Worm (Caenorhabditis elegans) whole organism, L4 larva: Measurements from ENCODE around the gene E02C12.11.

ENCODE experiments used
- D1046.2 ChIP-seq: fragments of 200-800 bp; sonication (Bioruptor generic); IDR thresholded peaks from 2 replicates; pipeline ENCODE4 v1.3.6; 2022; ENCODE audit warnings: missing genetic modification characterization, missing compliant biosample characterization
- F49E8.2 ChIP-seq: sonication (generic microtip); optimal IDR thresholded peaks from 2 replicates; lab custom pipeline; 2016; ENCODE audit warnings: missing compliant biosample characterization, mild to moderate bottlenecking, missing genetic modification characterization, borderline replicate concordance
- T20F7.1 ChIP-seq: fragments of 200-800 bp; sonication (Bioruptor generic); optimal IDR thresholded peaks from 2 replicates; lab custom pipeline; 2018; ENCODE audit warnings: mild to moderate bottlenecking, missing genetic modification characterization, missing compliant biosample characterization
- T26A8.4 ChIP-seq: fragments of 200-800 bp; sonication (Bioruptor generic); IDR thresholded peaks from 2 replicates; pipeline ENCODE4 v1.3.6; 2022; ENCODE audit warnings: missing genetic modification characterization, missing compliant biosample characterization
- Y105C5A.15 ChIP-seq: fragments of 200-800 bp; sonication (Bioruptor generic); IDR thresholded peaks from 2 replicates; pipeline ENCODE4 v1.3.6; 2022; ENCODE audit warnings: missing genetic modification characterization, missing compliant biosample characterization
- Y48G9A.11 ChIP-seq: fragments of 200-800 bp; sonication (Bioruptor generic); IDR thresholded peaks from 2 replicates; pipeline ENCODE4 v1.3.6; 2022; ENCODE audit warnings: missing genetic modification reagents, missing genetic modification characterization, missing compliant biosample characterization
- Y75B8A.6 ChIP-seq: fragments of 200-800 bp; sonication (Bioruptor generic); IDR thresholded peaks from 2 replicates; pipeline ENCODE4 v1.3.6; 2022; ENCODE audit warnings: missing genetic modification reagents, missing genetic modification characterization, missing compliant biosample characterization
- aha-1 ChIP-seq: fragments of 150-350 bp; peaks from one replicate; lab custom pipeline; 2014; ENCODE audit warnings: missing biosample characterization, missing genetic modification characterization
- ceh-20 ChIP-seq: fragments of 200-800 bp; sonication (Bioruptor generic); IDR thresholded peaks from 2 replicates; pipeline ENCODE4 v1.3.6; 2022; ENCODE audit warnings: missing genetic modification reagents, missing genetic modification characterization, missing compliant biosample characterization
- ceh-32 ChIP-seq: sonication (generic microtip); optimal IDR thresholded peaks from 2 replicates; lab custom pipeline; 2016; ENCODE audit warnings: mild to moderate bottlenecking, missing genetic modification characterization, missing compliant biosample characterization; ENCODE audit not compliant: poor library complexity
- ceh-62 ChIP-seq: sonication (generic microtip); optimal IDR thresholded peaks from 2 replicates; lab custom pipeline; 2017; ENCODE audit warnings: missing biosample characterization, missing genetic modification characterization
- ceh-82 ChIP-seq: sonication (generic microtip); optimal IDR thresholded peaks from 2 replicates; lab custom pipeline; 2017; ENCODE audit warnings: missing biosample characterization, missing genetic modification characterization
- ces-1 ChIP-seq: fragments of 150-350 bp; sonication (generic microtip); optimal IDR thresholded peaks from 4 replicates; lab custom pipeline; 2014; ENCODE audit warnings: missing biosample characterization, missing genetic modification reagents, missing genetic modification characterization
- ctbp-1 ChIP-seq: fragments of 200-800 bp; sonication (Bioruptor generic); IDR thresholded peaks from 2 replicates; pipeline ENCODE4 v1.3.6; 2022; ENCODE audit warnings: missing genetic modification reagents, missing genetic modification characterization, missing compliant biosample characterization
- daf-19 ChIP-seq: fragments of 200-800 bp; sonication (Bioruptor generic); conservative IDR thresholded peaks from 2 replicates; pipeline ENCODE4 v1.3.6; 2022; ENCODE audit warnings: missing genetic modification characterization, missing compliant biosample characterization
- egl-43 ChIP-seq: fragments of 200-800 bp; sonication (Bioruptor generic); IDR thresholded peaks from 2 replicates; pipeline ENCODE4 v1.3.6; 2022; ENCODE audit warnings: missing genetic modification reagents, missing genetic modification characterization, missing compliant biosample characterization
- fkh-10 ChIP-seq: fragments of 150-350 bp; optimal IDR thresholded peaks from 2 replicates; lab custom pipeline; 2014; ENCODE audit warnings: missing biosample characterization, missing genetic modification reagents, missing genetic modification characterization
- fos-1 ChIP-seq: fragments of 150-350 bp; optimal IDR thresholded peaks from 2 replicates; lab custom pipeline; 2014; ENCODE audit warnings: missing biosample characterization, missing genetic modification characterization
- lin-38 ChIP-seq: fragments of 200-800 bp; sonication (Bioruptor generic); IDR thresholded peaks from 2 replicates; pipeline ENCODE4 v1.3.6; 2022; ENCODE audit warnings: missing genetic modification reagents, missing genetic modification characterization, missing compliant biosample characterization
- lin-39 ChIP-seq: fragments of 150-350 bp; optimal IDR thresholded peaks from 2 replicates; lab custom pipeline; 2014; ENCODE audit warnings: missing biosample characterization, missing genetic modification reagents, missing genetic modification characterization
- lsy-2 ChIP-seq, 2 experiments: fragments of 150-350 bp in 1 of 2; sonication (generic microtip) in 1 of 2; optimal IDR thresholded peaks; 2 replicates each; lab custom pipeline; 2014 to 2017; ENCODE audit warnings: missing biosample characterization in 2 of 2, missing genetic modification characterization in 2 of 2
- mdt-29 ChIP-seq: fragments of 200-800 bp; sonication (Bioruptor generic); IDR thresholded peaks from 2 replicates; pipeline ENCODE4 v1.3.6; 2022; ENCODE audit warnings: missing genetic modification reagents, missing genetic modification characterization, missing compliant biosample characterization
- mxl-2 ChIP-seq: fragments of 200-800 bp; sonication (Bioruptor generic); conservative IDR thresholded peaks from 2 replicates; pipeline ENCODE4 v1.3.6; 2022; ENCODE audit warnings: missing genetic modification reagents, missing genetic modification characterization, missing compliant biosample characterization
- nhr-102 ChIP-seq: sonication (generic microtip); optimal IDR thresholded peaks from 2 replicates; lab custom pipeline; 2016; ENCODE audit warnings: mild to moderate bottlenecking, missing genetic modification characterization, moderate library complexity, missing compliant biosample characterization
- nhr-11 ChIP-seq: fragments of 150-350 bp; optimal IDR thresholded peaks from 2 replicates; lab custom pipeline; 2014; ENCODE audit warnings: missing biosample characterization, missing genetic modification characterization
- nhr-111 ChIP-seq: fragments of 200-800 bp; sonication (Bioruptor generic); optimal IDR thresholded peaks from 2 replicates; lab custom pipeline; 2018; ENCODE audit warnings: mild to moderate bottlenecking, missing genetic modification characterization, missing compliant biosample characterization
- nhr-25 ChIP-seq: sonication (generic microtip); optimal IDR thresholded peaks from 2 replicates; lab custom pipeline; 2017; ENCODE audit warnings: missing genetic modification characterization, mild to moderate bottlenecking, missing compliant biosample characterization, antibody characterized with exemption, moderate library complexity, borderline replicate concordance; ENCODE audit not compliant: insufficient read depth
- nhr-77 ChIP-seq: fragments of 150-350 bp; optimal IDR thresholded peaks from 2 replicates; lab custom pipeline; 2014; ENCODE audit warnings: missing biosample characterization, missing genetic modification characterization
- php-3 ChIP-seq: fragments of 200-800 bp; sonication (Bioruptor generic); IDR thresholded peaks from 2 replicates; pipeline ENCODE4 v1.3.6; 2022; ENCODE audit warnings: missing genetic modification reagents, missing genetic modification characterization, missing compliant biosample characterization
- pqm-1 ChIP-seq: sonication (generic microtip); optimal IDR thresholded peaks from 2 replicates; lab custom pipeline; 2017; ENCODE audit warnings: missing biosample characterization, missing genetic modification characterization
- snpc-1.2 ChIP-seq: fragments of 200-800 bp; sonication (Bioruptor generic); IDR thresholded peaks from 2 replicates; pipeline ENCODE4 v1.3.6; 2022; ENCODE audit warnings: missing genetic modification reagents, missing genetic modification characterization, missing compliant biosample characterization
- snpc-4 ChIP-seq: fragments of 150-350 bp; optimal IDR thresholded peaks from 2 replicates; lab custom pipeline; 2014; ENCODE audit warnings: missing biosample characterization, missing genetic modification characterization
- unc-130 ChIP-seq: sonication (generic microtip); optimal IDR thresholded peaks from 2 replicates; lab custom pipeline; 2016; ENCODE audit warnings: missing genetic modification reagents, missing genetic modification characterization, missing compliant biosample characterization
- vab-7 ChIP-seq: fragments of 200-800 bp; sonication (Bioruptor generic); IDR thresholded peaks from 2 replicates; pipeline ENCODE4 v1.3.6; 2022; ENCODE audit warnings: missing genetic modification reagents, missing genetic modification characterization, missing compliant biosample characterization
- zfp-3 ChIP-seq: fragments of 200-800 bp; sonication (Bioruptor generic); conservative IDR thresholded peaks from 2 replicates; pipeline ENCODE4 v1.3.6; 2022; ENCODE audit warnings: missing genetic modification reagents, missing genetic modification characterization, missing compliant biosample characterization

E02C12.11 gene

DNA sequence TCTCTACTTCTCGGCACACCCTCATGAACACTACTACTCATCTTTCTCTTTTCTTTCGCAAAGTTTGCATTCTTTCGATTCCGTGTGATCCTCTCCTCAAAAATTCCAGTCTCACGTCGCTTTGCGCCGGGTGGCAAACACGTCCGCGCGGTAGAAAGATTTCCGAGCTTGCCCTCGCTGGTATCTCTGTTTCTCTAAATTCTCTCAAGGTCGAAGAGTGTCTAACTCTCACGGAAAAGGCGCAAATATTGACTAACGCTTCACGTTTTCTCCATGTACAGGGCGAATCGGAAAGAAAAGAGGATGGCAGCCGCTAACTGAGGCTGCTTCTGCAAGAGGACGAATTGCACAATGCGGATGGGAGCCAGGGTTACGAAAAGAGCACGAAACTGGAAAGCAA is 43.0 kb upstream of the E02C12.11 start (continued):
- no peak for TF ChIP-seq ctbp-1 (GFP tag; lab: Robert Waterston, UW)
- TF ChIP-seq Y48G9A.11 (GFP tag; lab: Robert Waterston, UW): no peak
- no peak for TF ChIP-seq D1046.2 (GFP tag; lab: Robert Waterston, UW)
- no peak for TF ChIP-seq lin-38
- TF ChIP-seq unc-130 (GFP tag; lab: Kevin White, UChicago): no peak
- no peak for TF ChIP-seq php-3 (GFP tag; lab: Robert Waterston, UW)
- no peak for TF ChIP-seq ceh-62 (tag; lab: Kevin White, UChicago)
- TF ChIP-seq zfp-3 (GFP tag; lab: Robert Waterston, UW): no peak
- TF ChIP-seq nhr-11 (tag; lab: Kevin White, UChicago): no peak
- TF ChIP-seq T20F7.1 (GFP tag; lab: Kevin White, UChicago): no peak
- peak; percentile 81 for TF ChIP-seq aha-1 (tag; lab: Kevin White, UChicago)
- no peak for TF ChIP-seq ceh-20 (GFP tag; lab: Robert Waterston, UW)
- TF ChIP-seq, all 104 proteins: peak for 4

DNA sequence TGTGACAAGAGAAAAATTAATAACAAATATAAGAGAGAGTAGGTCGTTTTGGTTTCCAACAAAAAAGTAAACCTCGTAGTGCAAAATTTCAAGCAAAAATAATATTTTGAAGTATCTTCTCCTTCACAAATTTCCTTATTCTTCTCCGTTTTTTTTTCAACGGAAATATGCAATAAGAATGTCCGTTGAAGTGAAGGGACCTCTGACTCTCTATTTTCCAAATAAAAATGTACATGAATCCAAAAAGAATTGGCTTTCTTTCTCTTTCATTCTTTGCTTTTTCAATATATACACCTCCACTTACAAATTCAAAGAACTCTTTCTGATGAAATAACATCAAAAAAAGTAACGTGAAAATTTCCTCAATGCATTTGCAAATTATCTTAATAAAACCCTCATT is 36.9 kb upstream of the E02C12.11 start, which contains the start of gene F36D4.1:
Gene F36D4.1, plus strand, starts transcription at position 301 of the 400 bp plus-strand sequence.
- TF ChIP-seq fkh-10: no peak
- no peak for TF ChIP-seq Y105C5A.15 (GFP tag; lab: Robert Waterston, UW)
- no peak for TF ChIP-seq mxl-2 (GFP tag; lab: Robert Waterston, UW)
- TF ChIP-seq nhr-102 (tag; lab: Kevin White, UChicago): no peak
- no peak for TF ChIP-seq lsy-2 (tag; optimal IDR thresholded peaks at IDR 0.05; lab: Kevin White, UChicago)
- TF ChIP-seq fos-1: no peak
- TF ChIP-seq php-3 (GFP tag; lab: Robert Waterston, UW): no peak
- TF ChIP-seq T26A8.4: no peak
- TF ChIP-seq ceh-82: no peak

ce11 chrV:9414516-9414915 is 34.8 kb upstream of the E02C12.11 start, which contains the start of gene F36D4.4:
Gene F36D4.4 (minus strand): TSS chrV:9414616.
- no peak for TF ChIP-seq Y75B8A.6 (GFP tag; lab: Robert Waterston, UW)
- no peak for TF ChIP-seq ces-1
- no peak for TF ChIP-seq F49E8.2 (tag; lab: Kevin White, UChicago)
- TF ChIP-seq ceh-32 (tag; lab: Kevin White, UChicago): no peak
- no peak for TF ChIP-seq lin-39 (tag; lab: Kevin White, UChicago)
- no peak for TF ChIP-seq nhr-77
- no peak for TF ChIP-seq mdt-29 (GFP tag; lab: Robert Waterston, UW)
- TF ChIP-seq zfp-3 (GFP tag; lab: Robert Waterston, UW): no peak
- no peak for TF ChIP-seq nhr-25 (tag; lab: Kevin White, UChicago)

ce11 chrV:9408869-9409268 is 29.2 kb upstream of the E02C12.11 start:
- TF ChIP-seq daf-19 (GFP tag; lab: Robert Waterston, UW) (no peak), nhr-111 (no peak), snpc-4 (tag; lab: Kevin White, UChicago) (no peak), snpc-1.2 (no peak), pqm-1 (tag; lab: Kevin White, UChicago) (no peak), fkh-10 (peak; percentile 58), egl-43 (GFP tag; lab: Robert Waterston, UW) (no peak), ctbp-1 (GFP tag; lab: Robert Waterston, UW) (0 out of 2 replicates have a peak, but pooled peaks have one; percentile 53), ces-1 (peak; percentile 69), vab-7 (no peak), mdt-29 (GFP tag; lab: Robert Waterston, UW) (no peak)
- TF ChIP-seq, all 104 proteins: peak for 3
